Fruit fly (Drosophila melanogaster) whole organism, prepupa: Measurements from ENCODE around the gene CG11964.
A peak's percentile ranks its signal among the peaks of the same experiment; 100 is the strongest.

Experiments
- Blimp-1 ChIP-seq: fragments of 200-800 bp; sonication (Bioruptor generic); optimal IDR thresholded peaks from 3 replicates; lab custom pipeline; 2017; ENCODE audit warnings: missing biosample characterization, missing genetic modification characterization, mild to moderate bottlenecking, moderate library complexity, missing genetic modification reagents
- CG10631 ChIP-seq: fragments of 200-800 bp; sonication (Bioruptor generic); optimal IDR thresholded peaks from 2 replicates; lab custom pipeline; 2016; ENCODE audit warnings: missing biosample characterization, missing genetic modification characterization
- CG11762 ChIP-seq: fragments of 200-800 bp; sonication (Bioruptor generic); optimal IDR thresholded peaks from 3 replicates; lab custom pipeline; 2016; ENCODE audit warnings: missing biosample characterization, missing genetic modification characterization; ENCODE audit not compliant: insufficient read depth
- CG15336 ChIP-seq: fragments of 200-800 bp; sonication (Bioruptor generic); IDR thresholded peaks from 2 replicates; pipeline ENCODE4 v1.3.6; 2022; ENCODE audit warnings: missing biosample characterization, missing genetic modification characterization
- CG1621 ChIP-seq: fragments of 200-800 bp; sonication (Bioruptor generic); optimal IDR thresholded peaks from 3 replicates; lab custom pipeline; 2018; ENCODE audit warnings: missing biosample characterization, mild to moderate bottlenecking, missing genetic modification characterization
- CG16779 ChIP-seq: fragments of 200-800 bp; sonication (Bioruptor generic); optimal IDR thresholded peaks from 3 replicates; lab custom pipeline; 2017; ENCODE audit warnings: missing biosample characterization, mild to moderate bottlenecking, missing genetic modification characterization
- CG3032 ChIP-seq: fragments of 200-800 bp; optimal IDR thresholded peaks from 2 replicates; lab custom pipeline; 2019; ENCODE audit warnings: missing biosample characterization, mild to moderate bottlenecking, missing genetic modification characterization, moderate library complexity
- CG31627 ChIP-seq: fragments of 200-800 bp; sonication (Bioruptor generic); optimal IDR thresholded peaks from 3 replicates; lab custom pipeline; 2016; ENCODE audit warnings: missing biosample characterization, missing genetic modification characterization
- CG32006 ChIP-seq: fragments of 200-800 bp; sonication (Bioruptor generic); optimal IDR thresholded peaks from 3 replicates; lab custom pipeline; 2017; ENCODE audit warnings: missing biosample characterization, mild to moderate bottlenecking, missing genetic modification characterization
- CG34406 ChIP-seq: fragments of 200-800 bp; sonication (Bioruptor generic); optimal IDR thresholded peaks from 3 replicates; lab custom pipeline; 2016; ENCODE audit warnings: missing biosample characterization, missing genetic modification characterization
- CG3919 ChIP-seq: fragments of 200-800 bp; sonication (Bioruptor generic); optimal IDR thresholded peaks from 3 replicates; lab custom pipeline; 2016; ENCODE audit warnings: missing biosample characterization, missing genetic modification characterization
- CG4318 ChIP-seq: fragments of 200-800 bp; sonication (Bioruptor generic); optimal IDR thresholded peaks from 3 replicates; lab custom pipeline; 2017; ENCODE audit warnings: missing biosample characterization, mild to moderate bottlenecking, missing genetic modification characterization
- CG6163 ChIP-seq: fragments of 200-800 bp; sonication (Bioruptor generic); IDR thresholded peaks from 3 replicates; pipeline ENCODE4 v1.3.6; 2022; ENCODE audit warnings: missing biosample characterization, missing genetic modification characterization
- CG6276 ChIP-seq: fragments of 200-800 bp; sonication (Bioruptor generic); optimal IDR thresholded peaks from 2 replicates; lab custom pipeline; 2017; ENCODE audit warnings: missing biosample characterization, mild to moderate bottlenecking, missing genetic modification characterization
- CG6792 ChIP-seq: fragments of 200-800 bp; sonication (Bioruptor generic); optimal IDR thresholded peaks from 3 replicates; lab custom pipeline; 2016; ENCODE audit warnings: missing biosample characterization, missing genetic modification characterization
- CG6808 ChIP-seq: fragments of 200-800 bp; sonication (Bioruptor generic); optimal IDR thresholded peaks from 3 replicates; lab custom pipeline; 2017; ENCODE audit warnings: missing biosample characterization, missing genetic modification characterization, mild to moderate bottlenecking, moderate library complexity, missing genetic modification reagents
- CG7368 ChIP-seq: fragments of 200-800 bp; sonication (Bioruptor generic); optimal IDR thresholded peaks from 3 replicates; lab custom pipeline; 2016; ENCODE audit warnings: missing biosample characterization, missing genetic modification characterization
- CG8119 ChIP-seq: fragments of 200-800 bp; sonication (Bioruptor generic); IDR thresholded peaks from 3 replicates; pipeline ENCODE4 v1.3.6; 2022; ENCODE audit warnings: missing biosample characterization, missing genetic modification characterization
- CG8319 ChIP-seq: fragments of 200-800 bp; sonication (Bioruptor generic); optimal IDR thresholded peaks from 3 replicates; lab custom pipeline; 2016; ENCODE audit warnings: missing biosample characterization, missing genetic modification characterization
- Eip75B ChIP-seq: fragments of 200-800 bp; sonication (Bioruptor generic); optimal IDR thresholded peaks from 3 replicates; lab custom pipeline; 2016; ENCODE audit warnings: missing biosample characterization, missing genetic modification characterization
- Eip78C ChIP-seq: fragments of 200-800 bp; sonication (Bioruptor generic); peaks from one replicate; lab custom pipeline; 2016; ENCODE audit warnings: missing biosample characterization, missing genetic modification characterization
- Eip93F ChIP-seq: fragments of 200-800 bp; sonication (Bioruptor generic); optimal IDR thresholded peaks from 2 replicates; lab custom pipeline; 2016; ENCODE audit warnings: missing biosample characterization, mild to moderate bottlenecking, missing genetic modification characterization
- Ets96B ChIP-seq: fragments of 200-800 bp; optimal IDR thresholded peaks from 2 replicates; lab custom pipeline; 2019; ENCODE audit warnings: missing biosample characterization, mild to moderate bottlenecking, missing genetic modification characterization, moderate library complexity
- Gug ChIP-seq: fragments of 200-800 bp; sonication (Bioruptor generic); IDR thresholded peaks from 2 replicates; pipeline ENCODE4 v1.3.6; 2022; ENCODE audit warnings: missing biosample characterization, missing genetic modification characterization
- Hr38 ChIP-seq: sonication (Bioruptor generic); optimal IDR thresholded peaks from 2 replicates; lab custom pipeline; 2016; ENCODE audit warnings: missing biosample characterization, missing genetic modification characterization
- Hr39 ChIP-seq: fragments of 200-800 bp; sonication (Bioruptor generic); optimal IDR thresholded peaks from 2 replicates; lab custom pipeline; 2016; ENCODE audit warnings: missing biosample characterization, missing genetic modification characterization
- Lpt ChIP-seq: fragments of 200-800 bp; sonication (Bioruptor generic); optimal IDR thresholded peaks from 3 replicates; lab custom pipeline; 2016; ENCODE audit warnings: missing biosample characterization, missing genetic modification characterization
- Met ChIP-seq: fragments of 200-800 bp; sonication (Bioruptor generic); optimal IDR thresholded peaks from 3 replicates; lab custom pipeline; 2016; ENCODE audit warnings: missing biosample characterization, missing genetic modification characterization
- Sox102F ChIP-seq: fragments of 200-800 bp; sonication (Bioruptor generic); optimal IDR thresholded peaks from 2 replicates; lab custom pipeline; 2016; ENCODE audit warnings: missing biosample characterization, mild to moderate bottlenecking, missing genetic modification characterization
- Sox14 ChIP-seq: fragments of 200-800 bp; sonication (Bioruptor generic); optimal IDR thresholded peaks from 3 replicates; lab custom pipeline; 2016; ENCODE audit warnings: missing biosample characterization, missing genetic modification characterization
- achi ChIP-seq: fragments of 200-800 bp; sonication (Bioruptor generic); optimal IDR thresholded peaks from 3 replicates; lab custom pipeline; 2016; ENCODE audit warnings: missing biosample characterization, missing genetic modification characterization
- acj6 ChIP-seq: fragments of 200-800 bp; sonication (Bioruptor generic); optimal IDR thresholded peaks from 3 replicates; lab custom pipeline; 2016; ENCODE audit warnings: missing biosample characterization, missing genetic modification characterization
- cyc ChIP-seq: fragments of 200-800 bp; sonication (Bioruptor generic); optimal IDR thresholded peaks from 3 replicates; lab custom pipeline; 2016; ENCODE audit warnings: missing biosample characterization, missing genetic modification characterization
- dsx ChIP-seq: fragments of 200-800 bp; optimal IDR thresholded peaks from 3 replicates; lab custom pipeline; 2019; ENCODE audit warnings: missing biosample characterization, mild to moderate bottlenecking, missing genetic modification characterization, moderate library complexity; ENCODE audit not compliant: poor library complexity, severe bottlenecking
- eg ChIP-seq: fragments of 200-800 bp; sonication (Bioruptor generic); IDR thresholded peaks from 3 replicates; pipeline ENCODE4 v1.3.6; 2022; ENCODE audit warnings: missing biosample characterization, missing genetic modification characterization
- fd59A ChIP-seq: fragments of 200-800 bp; sonication (Bioruptor generic); optimal IDR thresholded peaks from 2 replicates; lab custom pipeline; 2017; ENCODE audit warnings: missing biosample characterization, mild to moderate bottlenecking, missing genetic modification characterization, missing genetic modification reagents
- fd85E ChIP-seq: fragments of 200-800 bp; sonication (Bioruptor generic); optimal IDR thresholded peaks from 3 replicates; lab custom pipeline; 2016; ENCODE audit warnings: missing biosample characterization, missing genetic modification characterization
- fkh ChIP-seq: fragments of 200-800 bp; sonication (Bioruptor generic); optimal IDR thresholded peaks from 3 replicates; lab custom pipeline; 2017; ENCODE audit warnings: missing biosample characterization, mild to moderate bottlenecking, missing genetic modification characterization, moderate library complexity
- lz ChIP-seq: fragments of 200-800 bp; sonication (Bioruptor generic); optimal IDR thresholded peaks from 3 replicates; lab custom pipeline; 2016; ENCODE audit warnings: missing biosample characterization, missing genetic modification characterization
- salr ChIP-seq, 2 experiments: fragments of 200-800 bp; sonication (Bioruptor generic); optimal IDR thresholded peaks; 3 replicates each; lab custom pipeline; 2016 to 2018; ENCODE audit warnings: missing biosample characterization in 2 of 2, missing genetic modification characterization in 2 of 2, mild to moderate bottlenecking in 1 of 2
- spab ChIP-seq: fragments of 200-800 bp; sonication (Bioruptor generic); optimal IDR thresholded peaks from 2 replicates; lab custom pipeline; 2017; ENCODE audit warnings: missing biosample characterization, mild to moderate bottlenecking, missing genetic modification characterization, missing genetic modification reagents
- ss ChIP-seq, 2 experiments: fragments of 200-800 bp; sonication (Bioruptor generic); optimal IDR thresholded peaks; 2 replicates in 1 of 2; 3 replicates in 1 of 2; lab custom pipeline; 2017 to 2018; ENCODE audit warnings: mild to moderate bottlenecking in 2 of 2, missing biosample characterization in 2 of 2, missing genetic modification characterization in 2 of 2, moderate library complexity in 1 of 2
- svp ChIP-seq: fragments of 200-800 bp; sonication (Bioruptor generic); peaks from one replicate; lab custom pipeline; 2016; ENCODE audit warnings: missing biosample characterization, missing genetic modification characterization
- vri ChIP-seq: fragments of 200-800 bp; sonication (Bioruptor generic); optimal IDR thresholded peaks from 3 replicates; lab custom pipeline; 2016; ENCODE audit warnings: missing biosample characterization, mild to moderate bottlenecking, missing genetic modification characterization

Gene CG11964

DNA sequence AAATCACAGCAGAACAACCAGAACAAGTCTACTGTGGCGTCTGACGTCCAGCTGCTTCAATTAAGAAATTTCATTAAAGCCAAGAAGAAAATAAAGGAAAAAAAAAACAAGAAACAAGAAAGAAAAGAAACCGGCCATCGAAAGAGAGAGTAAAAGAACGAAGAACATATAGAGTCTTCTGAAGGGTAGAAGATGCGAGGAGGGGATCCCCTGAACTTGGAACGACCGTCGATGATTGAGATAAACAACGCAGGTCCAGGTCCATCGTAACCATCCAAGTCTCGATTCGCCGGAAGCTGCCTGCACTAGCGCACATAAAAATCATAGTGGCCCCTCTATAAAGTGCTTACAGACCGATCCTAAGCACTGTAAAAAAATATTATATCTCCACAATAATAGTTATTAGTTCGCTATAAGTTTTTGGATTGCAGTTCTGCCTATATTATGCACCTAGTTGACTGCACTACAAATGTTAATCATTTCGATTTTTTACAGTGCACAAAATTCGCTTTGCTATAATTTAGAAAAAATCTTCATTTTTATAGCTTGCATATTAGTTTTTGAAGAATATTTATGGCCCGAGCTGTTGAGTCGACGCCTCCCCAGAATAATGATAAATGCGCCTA is 22.1 kb downstream of the CG11964 start (continued):
- no peak for TF ChIP-seq Hr38 (GFP tag; lab: Kevin White, UChicago)
- TF ChIP-seq spab (GFP tag; lab: Kevin White, UChicago) = peak; percentile 83
- peak; percentile 79 for TF ChIP-seq CG6163
- peak; percentile 56 for TF ChIP-seq achi (GFP tag; lab: Kevin White, UChicago)
- TF ChIP-seq CG15336 (GFP tag; lab: Robert Waterston, UW) = peak; percentile 37; the same call in 1 of the 2 replicates
- peak; percentile 68 for TF ChIP-seq CG3919 (GFP tag; lab: Kevin White, UChicago)
- peak; percentile 79 for TF ChIP-seq Gug (GFP tag; lab: Robert Waterston, UW)
- peak; percentile 28 for TF ChIP-seq CG11762 (GFP tag; lab: Kevin White, UChicago)
- no peak for TF ChIP-seq svp
- TF ChIP-seq Sox102F = no peak
- peak; percentile 1 for TF ChIP-seq CG34406
- no peak for TF ChIP-seq CG8319 (GFP tag; lab: Kevin White, UChicago)
- TF ChIP-seq Eip78C (GFP tag; lab: Kevin White, UChicago) = peak; percentile 85
- TF ChIP-seq CG10631 = peak; percentile 73
- peak; percentile 43 for TF ChIP-seq CG32006 (GFP tag; lab: Kevin White, UChicago)
- peak; percentile 57 for TF ChIP-seq CG1621 (tag; lab: Kevin White, UChicago)
- peak; percentile 64 for TF ChIP-seq Eip75B
- TF ChIP-seq Lpt (GFP tag; lab: Kevin White, UChicago) = peak; percentile 83
- peak; percentile 34 for TF ChIP-seq CG6792
- no peak for TF ChIP-seq lz
- peak; percentile 55 for TF ChIP-seq Sox14 (GFP tag; lab: Kevin White, UChicago)
- TF ChIP-seq CG16779 (tag; lab: Kevin White, UChicago) = no peak
- peak; percentile 9 for TF ChIP-seq CG6276 (GFP tag; lab: Kevin White, UChicago)
- TF ChIP-seq fd59A (GFP tag; lab: Kevin White, UChicago) = peak; percentile 33
- peak; percentile 22 for TF ChIP-seq CG7368 (GFP tag; lab: Kevin White, UChicago)
- peak; percentile 32 to 62 for TF ChIP-seq ss (GFP tag; optimal IDR thresholded peaks at IDR 0.05; lab: Kevin White, UChicago)

DNA sequence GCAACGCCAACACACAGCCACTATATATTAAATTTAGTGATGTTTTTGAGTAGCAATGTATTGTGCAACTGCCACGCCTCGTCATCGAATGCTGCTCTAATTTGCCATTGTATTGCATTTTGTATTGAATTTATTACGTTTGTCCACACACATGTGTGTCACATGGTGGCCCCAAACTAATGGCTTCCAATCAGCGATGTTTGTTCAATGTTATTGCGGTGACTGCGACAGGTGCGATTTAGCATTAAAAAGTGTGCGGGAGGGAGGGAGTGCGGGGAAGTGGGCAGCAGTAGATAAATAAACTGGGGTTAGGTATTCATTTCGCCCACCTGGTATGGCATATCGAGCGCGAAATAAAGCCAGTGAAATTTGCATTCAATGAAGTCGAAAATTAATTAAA is 22.9 kb downstream of the CG11964 start:
- no peak for TF ChIP-seq CG4318 (GFP tag; lab: Kevin White, UChicago)
- peak; percentile 44 for TF ChIP-seq Eip78C (GFP tag; lab: Kevin White, UChicago)

DNA sequence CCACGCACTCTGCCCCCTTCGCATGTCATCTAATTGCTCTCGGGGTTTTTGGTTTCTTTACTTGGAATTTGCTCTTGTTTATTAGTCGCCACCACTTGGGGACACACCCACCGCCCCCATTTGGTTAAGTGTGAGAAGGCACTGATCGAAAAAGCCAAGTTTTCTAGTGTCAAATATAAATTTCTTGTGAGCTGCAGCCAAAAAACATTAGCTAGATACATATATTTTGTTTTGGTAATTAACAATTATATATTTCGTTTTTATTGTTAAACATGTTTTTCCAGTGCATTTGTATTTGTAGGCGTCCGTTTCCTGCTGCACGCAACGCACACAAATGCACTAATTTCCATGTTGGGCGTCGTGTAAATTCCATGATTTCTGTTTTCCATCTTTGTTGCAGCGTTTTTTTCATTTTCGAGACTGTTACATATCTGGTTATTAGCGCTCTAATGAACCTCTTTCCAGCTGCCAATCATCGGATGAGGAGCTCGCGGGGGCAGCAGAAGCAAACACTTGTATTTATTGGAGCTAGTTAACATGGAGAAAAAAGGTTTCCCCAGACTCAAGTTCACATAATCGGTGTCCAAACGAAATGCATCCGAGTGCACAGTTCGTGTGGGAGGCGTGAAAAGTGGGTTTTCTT is 24.6 kb downstream of the CG11964 start:
- no peak for TF ChIP-seq acj6 (GFP tag; lab: Kevin White, UChicago)
- peak; percentile 41; the same call in 1 of the 2 replicates for TF ChIP-seq CG15336 (GFP tag; lab: Robert Waterston, UW)
- no peak for TF ChIP-seq vri (GFP tag; lab: Kevin White, UChicago)
- TF ChIP-seq Met (GFP tag; lab: Kevin White, UChicago) = no peak
- no peak for TF ChIP-seq CG4318 (GFP tag; lab: Kevin White, UChicago)
- TF ChIP-seq Ets96B (tag; lab: Kevin White, UChicago) = peak; percentile 19
- no peak for TF ChIP-seq Blimp-1 (GFP tag; lab: Kevin White, UChicago)
- TF ChIP-seq CG7368 (GFP tag; lab: Kevin White, UChicago) = no peak
- TF ChIP-seq CG6808 (GFP tag; lab: Kevin White, UChicago) = no peak
- no peak for TF ChIP-seq CG3032 (tag; lab: Kevin White, UChicago)
- TF ChIP-seq Gug (GFP tag; lab: Robert Waterston, UW) = peak; percentile 44; the same call in 1 of the 2 replicates
- no peak for TF ChIP-seq cyc (GFP tag; lab: Kevin White, UChicago)
- no peak for TF ChIP-seq Eip75B
- TF ChIP-seq dsx (GFP tag; lab: Kevin White, UChicago) = no peak
- TF ChIP-seq CG3919 (GFP tag; lab: Kevin White, UChicago) = no peak
- no peak for TF ChIP-seq fkh
- TF ChIP-seq Hr39 = no peak
- no peak for TF ChIP-seq fd85E (GFP tag; lab: Kevin White, UChicago)
- no peak for TF ChIP-seq CG10631
- TF ChIP-seq CG1621 (tag; lab: Kevin White, UChicago) = no peak
- peak; percentile 43 for TF ChIP-seq Eip78C (GFP tag; lab: Kevin White, UChicago)
- TF ChIP-seq CG31627 (GFP tag; lab: Kevin White, UChicago) = no peak
- TF ChIP-seq eg (GFP tag; lab: Robert Waterston, UW) = peak; percentile 68
- TF ChIP-seq CG34406 = no peak
- TF ChIP-seq CG11762 (GFP tag; lab: Kevin White, UChicago) = no peak
- no peak for TF ChIP-seq salr (GFP tag; optimal IDR thresholded peaks at IDR 0.05; lab: Kevin White, UChicago)
- TF ChIP-seq Eip93F (GFP tag; lab: Kevin White, UChicago) = no peak
- no peak for TF ChIP-seq CG6792
- peak; percentile 35; the same call in 1 of the 3 replicates for TF ChIP-seq CG8119
- TF ChIP-seq Hr38 (GFP tag; lab: Kevin White, UChicago) = no peak
